Fruit fly (Drosophila melanogaster) S2 (cell line): Measurements from ENCODE around the gene Prm.

ENCODE experiments used
- CG8478 ChIP-seq: fragments of >200 bp; optimal IDR thresholded peaks from 2 replicates; lab custom pipeline; 2018
- CTCF ChIP-seq, 2 experiments: fragments of >200 bp; optimal IDR thresholded peaks; 2 replicates each; lab custom pipeline; 2018

- TF ChIP-seq CTCF (optimal IDR thresholded peaks at IDR 0.05; lab: Kevin White, UChicago) (no peak), CG8478 (lab: Kevin White, UChicago) (no peak)
Observed at dm6 chr3L:8695959-8696358, 49.2 kb downstream of the Prm start.
